Fruit fly (Drosophila melanogaster) whole organism, embryonic: ENCODE measurements around the gene CG6511.

Experiments
- ATbp ChIP-seq: fragments of 200-800 bp; sonication (Bioruptor generic); optimal IDR thresholded peaks from 2 replicates; lab custom pipeline; 2017; ENCODE audit warnings: missing biosample characterization, mild to moderate bottlenecking, missing genetic modification characterization, missing genetic modification reagents
- Asciz ChIP-seq: fragments of 200-800 bp; sonication (Bioruptor generic); optimal IDR thresholded peaks from 2 replicates; lab custom pipeline; 2017; ENCODE audit warnings: missing biosample characterization, mild to moderate bottlenecking, missing genetic modification characterization, missing genetic modification reagents
- Atf3 ChIP-seq: fragments of 200-800 bp; sonication (Bioruptor generic); optimal IDR thresholded peaks from 3 replicates; lab custom pipeline; 2016; ENCODE audit warnings: missing biosample characterization, missing genetic modification characterization
- Atf6 ChIP-seq: fragments of 200-800 bp; sonication (Bioruptor generic); IDR thresholded peaks from 2 replicates; pipeline ENCODE4 v1.3.6; 2022; ENCODE audit warnings: missing biosample characterization, missing genetic modification characterization
- Bgb ChIP-seq: fragments of 200-800 bp; sonication (Bioruptor generic); IDR thresholded peaks from 2 replicates; pipeline ENCODE4 v1.3.6; 2022; ENCODE audit warnings: missing biosample characterization, missing genetic modification characterization; ENCODE audit not compliant: partially characterized antibody
- CG10654 ChIP-seq: fragments of 200-800 bp; sonication (Bioruptor generic); optimal IDR thresholded peaks from 2 replicates; lab custom pipeline; 2016; ENCODE audit warnings: missing biosample characterization, missing genetic modification characterization
- CG11093 ChIP-seq: fragments of 200-800 bp; sonication (Bioruptor generic); IDR thresholded peaks from 3 replicates; pipeline ENCODE4 v1.3.6; 2022; ENCODE audit warnings: missing biosample characterization, missing genetic modification characterization
- CG12104 ChIP-seq: fragments of 200-800 bp; sonication (Bioruptor generic); optimal IDR thresholded peaks from 3 replicates; lab custom pipeline; 2016; ENCODE audit warnings: missing biosample characterization, missing genetic modification characterization
- CG12659 ChIP-seq: fragments of 200-800 bp; sonication (Bioruptor generic); optimal IDR thresholded peaks from 3 replicates; lab custom pipeline; 2017; ENCODE audit warnings: mild to moderate bottlenecking, missing biosample characterization, missing genetic modification reagents, missing genetic modification characterization
- CG15696 ChIP-seq: fragments of 200-800 bp; sonication (Bioruptor generic); optimal IDR thresholded peaks from 2 replicates; lab custom pipeline; 2019; ENCODE audit warnings: missing biosample characterization, mild to moderate bottlenecking, missing genetic modification characterization, moderate library complexity
- CG18619 ChIP-seq: fragments of 200-800 bp; sonication (Bioruptor generic); optimal IDR thresholded peaks from 3 replicates; lab custom pipeline; 2017; ENCODE audit warnings: missing biosample characterization, mild to moderate bottlenecking, missing genetic modification characterization
- CG3065 ChIP-seq: fragments of 200-800 bp; sonication (Bioruptor generic); optimal IDR thresholded peaks from 2 replicates; lab custom pipeline; 2016; ENCODE audit warnings: missing biosample characterization, missing genetic modification characterization
- CG32532 ChIP-seq: fragments of 200-800 bp; sonication (Bioruptor generic); IDR thresholded peaks from 2 replicates; pipeline ENCODE4 v1.3.6; 2022; ENCODE audit warnings: missing biosample characterization, missing genetic modification characterization
- CG32767 ChIP-seq: fragments of 200-800 bp; sonication (Bioruptor generic); IDR thresholded peaks from 2 replicates; pipeline ENCODE4 v1.3.6; 2022; ENCODE audit warnings: missing biosample characterization, missing genetic modification characterization
- CG3838 ChIP-seq: fragments of 200-800 bp; sonication (Bioruptor generic); optimal IDR thresholded peaks from 3 replicates; lab custom pipeline; 2016; ENCODE audit warnings: missing biosample characterization, missing genetic modification characterization
- CG4854 ChIP-seq: fragments of 200-800 bp; sonication (Bioruptor generic); optimal IDR thresholded peaks from 2 replicates; lab custom pipeline; 2016; ENCODE audit warnings: missing biosample characterization, missing genetic modification characterization, inconsistent platforms
- CG9437 ChIP-seq: fragments of 200-800 bp; sonication (Bioruptor generic); optimal IDR thresholded peaks from 2 replicates; lab custom pipeline; 2018; ENCODE audit warnings: missing biosample characterization, mild to moderate bottlenecking, missing genetic modification characterization
- CTCF ChIP-seq: fragments of 200-800 bp; sonication (Bioruptor generic); optimal IDR thresholded peaks from 2 replicates; lab custom pipeline; 2017; ENCODE audit warnings: missing biosample characterization, mild to moderate bottlenecking, missing genetic modification characterization, moderate library complexity
- ERR ChIP-seq: fragments of 200-800 bp; sonication (Bioruptor generic); optimal IDR thresholded peaks from 2 replicates; lab custom pipeline; 2016; ENCODE audit warnings: missing biosample characterization, missing genetic modification characterization
- Eip74EF ChIP-seq, 2 experiments: fragments of 200-800 bp in 1 of 2; fragments of >200 bp in 1 of 2; sonication (Bioruptor generic) in 1 of 2; optimal IDR thresholded peaks; 2 replicates each; lab custom pipeline; 2017 to 2019; ENCODE audit warnings: missing biosample characterization in 2 of 2, missing genetic modification characterization in 2 of 2, mild to moderate bottlenecking in 1 of 2, moderate library complexity in 1 of 2
- Gug ChIP-seq: fragments of 200-800 bp; sonication (Bioruptor generic); IDR thresholded peaks from 4 replicates; pipeline ENCODE4 v1.3.6; 2022; ENCODE audit warnings: missing biosample characterization, missing genetic modification characterization
- HLH3B ChIP-seq: fragments of 200-800 bp; sonication (Bioruptor generic); IDR thresholded peaks from 2 replicates; pipeline ENCODE4 v1.3.6; 2022; ENCODE audit warnings: missing biosample characterization, missing genetic modification characterization
- Hey ChIP-seq: fragments of 200-800 bp; sonication (Bioruptor generic); optimal IDR thresholded peaks from 3 replicates; lab custom pipeline; 2018; ENCODE audit warnings: missing biosample characterization, mild to moderate bottlenecking, missing genetic modification characterization
- MESR4 ChIP-seq: fragments of 200-800 bp; sonication (Bioruptor generic); optimal IDR thresholded peaks from 2 replicates; lab custom pipeline; 2018; ENCODE audit warnings: missing biosample characterization, mild to moderate bottlenecking, missing genetic modification characterization, moderate library complexity
- Oli ChIP-seq: fragments of 200-800 bp; sonication (Bioruptor generic); optimal IDR thresholded peaks from 2 replicates; lab custom pipeline; 2018; ENCODE audit warnings: missing biosample characterization, mild to moderate bottlenecking, missing genetic modification characterization, moderate library complexity
- Rfx ChIP-seq: fragments of 200-800 bp; sonication (Bioruptor generic); IDR thresholded peaks from 2 replicates; pipeline ENCODE4 v1.3.6; 2022; ENCODE audit warnings: missing biosample characterization, missing genetic modification characterization
- Rx ChIP-seq: fragments of 200-800 bp; sonication (Bioruptor generic); IDR thresholded peaks from 2 replicates; pipeline ENCODE4 v1.3.6; 2022; ENCODE audit warnings: missing biosample characterization, missing genetic modification characterization
- Sry-β ChIP-seq: fragments of 200-800 bp; sonication (Bioruptor generic); optimal IDR thresholded peaks from 2 replicates; lab custom pipeline; 2018; ENCODE audit warnings: missing biosample characterization, mild to moderate bottlenecking, missing genetic modification characterization, moderate library complexity
- ara ChIP-seq: fragments of 200-800 bp; sonication (Bioruptor generic); IDR thresholded peaks from 2 replicates; pipeline ENCODE4 v1.3.6; 2022; ENCODE audit warnings: missing biosample characterization, missing genetic modification characterization
- ase ChIP-seq: fragments of 200-800 bp; sonication (Bioruptor generic); IDR thresholded peaks from 3 replicates; pipeline ENCODE4 v1.3.6; 2022; ENCODE audit warnings: missing biosample characterization, missing genetic modification characterization
- ash1 ChIP-seq: fragments of 200-800 bp; sonication (Bioruptor generic); optimal IDR thresholded peaks from 2 replicates; lab custom pipeline; 2018; ENCODE audit warnings: missing biosample characterization, mild to moderate bottlenecking, missing genetic modification characterization
- br ChIP-seq: fragments of >200 bp; optimal IDR thresholded peaks from 2 replicates; lab custom pipeline; 2017
- croc ChIP-seq: fragments of 200-800 bp; sonication (Bioruptor generic); conservative IDR thresholded peaks from 3 replicates; pipeline ENCODE4 v1.3.6; 2022; ENCODE audit warnings: missing biosample characterization, missing genetic modification characterization
- crp ChIP-seq, 2 experiments: fragments of 200-800 bp; sonication (Bioruptor generic); optimal IDR thresholded peaks; 2 replicates in 1 of 2; 3 replicates in 1 of 2; lab custom pipeline; 2017; ENCODE audit warnings: missing biosample characterization in 2 of 2, missing genetic modification characterization in 2 of 2, mild to moderate bottlenecking in 1 of 2, moderate library complexity in 1 of 2
- fd102C ChIP-seq: fragments of 200-800 bp; sonication (Bioruptor generic); optimal IDR thresholded peaks from 2 replicates; lab custom pipeline; 2018; ENCODE audit warnings: missing biosample characterization, mild to moderate bottlenecking, missing genetic modification characterization, moderate library complexity
- fru ChIP-seq: fragments of >200 bp; optimal IDR thresholded peaks from 2 replicates; lab custom pipeline; 2017
- gro ChIP-seq: fragments of 200-800 bp; sonication (Bioruptor generic); optimal IDR thresholded peaks from 2 replicates; lab custom pipeline; 2016; ENCODE audit warnings: missing biosample characterization, missing genetic modification characterization
- gsb-n ChIP-seq: fragments of 200-800 bp; sonication (Bioruptor generic); optimal IDR thresholded peaks from 3 replicates; lab custom pipeline; 2018; ENCODE audit warnings: missing biosample characterization, mild to moderate bottlenecking, missing genetic modification characterization
- hth ChIP-seq: fragments of >200 bp; optimal IDR thresholded peaks from 2 replicates; lab custom pipeline; 2017; ENCODE audit warnings: inconsistent platforms
- lmd ChIP-seq: fragments of 200-800 bp; sonication (Bioruptor generic); IDR thresholded peaks from 2 replicates; pipeline ENCODE4 v1.3.6; 2022; ENCODE audit warnings: missing biosample characterization, missing genetic modification characterization
- mam ChIP-seq: fragments of 200-800 bp; sonication (Bioruptor generic); optimal IDR thresholded peaks from 3 replicates; lab custom pipeline; 2016; ENCODE audit warnings: missing biosample characterization, missing genetic modification characterization
- prd ChIP-seq, 3 experiments: fragments of >200 bp in 2 of 3; fragments of 200-800 bp in 1 of 3; sonication (Bioruptor generic) in 1 of 3; optimal IDR thresholded peaks in 2 of 3; IDR thresholded peaks in 1 of 3; 2 replicates in 2 of 3; 3 replicates in 1 of 3; pipeline versions ENCODE4 v1.3.6 to Lab custom; 2017 to 2022; ENCODE audit warnings: missing biosample characterization in 1 of 3, missing genetic modification characterization in 1 of 3
- pros ChIP-seq: fragments of 200-800 bp; sonication (Bioruptor generic); optimal IDR thresholded peaks from 3 replicates; lab custom pipeline; 2019; ENCODE audit warnings: missing biosample characterization, mild to moderate bottlenecking, missing genetic modification characterization, moderate library complexity
- psq ChIP-seq: fragments of 200-800 bp; sonication (Bioruptor generic); optimal IDR thresholded peaks from 2 replicates; lab custom pipeline; 2017; ENCODE audit warnings: missing biosample characterization, missing genetic modification characterization
- sisA ChIP-seq: fragments of 200-800 bp; sonication (Bioruptor generic); IDR thresholded peaks from 2 replicates; pipeline ENCODE4 v1.3.6; 2022; ENCODE audit warnings: missing biosample characterization, missing genetic modification characterization
- slp2 ChIP-seq: fragments of 200-800 bp; sonication (Bioruptor generic); optimal IDR thresholded peaks from 2 replicates; lab custom pipeline; 2016; ENCODE audit warnings: missing biosample characterization, missing genetic modification characterization
- tin ChIP-seq: fragments of 200-800 bp; sonication (Bioruptor generic); optimal IDR thresholded peaks from 3 replicates; lab custom pipeline; 2016; ENCODE audit warnings: missing biosample characterization, missing genetic modification characterization
- unc-4 ChIP-seq: fragments of 200-800 bp; sonication (Bioruptor generic); IDR thresholded peaks from 2 replicates; pipeline ENCODE4 v1.3.6; 2022; ENCODE audit warnings: missing biosample characterization, missing genetic modification characterization; ENCODE audit not compliant: partially characterized antibody
- vfl ChIP-seq: fragments of 200-800 bp; sonication (Bioruptor generic); optimal IDR thresholded peaks from 2 replicates; lab custom pipeline; 2016; ENCODE audit warnings: missing biosample characterization, missing genetic modification characterization
- wdn ChIP-seq: fragments of 200-800 bp; sonication (Bioruptor generic); IDR thresholded peaks from 2 replicates; pipeline ENCODE4 v1.3.6; 2022; ENCODE audit warnings: missing biosample characterization, missing genetic modification characterization

CG6511 gene

dm6 chr3L:8672199-8673059 lies 48.7 kb upstream of the CG6511 start (continued):
- TF ChIP-seq Bgb: peak; percentile 22; the same call in 1 of the 2 replicates
- TF ChIP-seq fd102C (GFP tag; lab: Kevin White, UChicago): no peak
- TF ChIP-seq gsb-n (tag; lab: Kevin White, UChicago): no peak
- TF ChIP-seq unc-4 (GFP tag; lab: Robert Waterston, UW): no peak
- no peak for TF ChIP-seq crp (GFP tag; optimal IDR thresholded peaks at IDR 0.05; lab: Kevin White, UChicago)
- TF ChIP-seq ara (GFP tag; lab: Robert Waterston, UW): no peak
- no peak for TF ChIP-seq ATbp (GFP tag; lab: Kevin White, UChicago)
- no peak for TF ChIP-seq ash1 (GFP tag; lab: Kevin White, UChicago)
- no peak for TF ChIP-seq Eip74EF (GFP tag; optimal IDR thresholded peaks at IDR 0.05; lab: Kevin White, UChicago)
- TF ChIP-seq lmd (GFP tag; lab: Robert Waterston, UW): peak; percentile 20; the same call in 1 of the 2 replicates
- no peak for TF ChIP-seq prd (optimal IDR thresholded peaks at IDR 0.05; lab: Kevin White, UChicago)
- peak; percentile 46; the same call in 1 of the 3 replicates for TF ChIP-seq prd (GFP tag; IDR thresholded peaks at IDR 0.05; lab: Robert Waterston, UW)
- TF ChIP-seq sisA (GFP tag; lab: Robert Waterston, UW): no peak
- peak; percentile 54 for TF ChIP-seq Oli (tag; lab: Kevin White, UChicago)
- TF ChIP-seq mam (GFP tag; lab: Kevin White, UChicago): no peak
- peak; percentile 77 for TF ChIP-seq Atf6
- TF ChIP-seq CG4854 (GFP tag; lab: Kevin White, UChicago): peak; percentile 36
- peak; percentile 42; the same call in 1 of the 2 replicates for TF ChIP-seq wdn (GFP tag; lab: Robert Waterston, UW)
- TF ChIP-seq HLH3B (GFP tag; lab: Robert Waterston, UW): peak; percentile 23; the same call in 1 of the 2 replicates
- TF ChIP-seq fru (lab: Kevin White, UChicago): no peak
- TF ChIP-seq CG18619 (GFP tag; lab: Kevin White, UChicago): peak; percentile 45
- no peak for TF ChIP-seq psq (GFP tag; lab: Kevin White, UChicago)
- no peak for TF ChIP-seq Rx (GFP tag; lab: Robert Waterston, UW)
- peak; percentile 64 for TF ChIP-seq Rfx (GFP tag; lab: Robert Waterston, UW)
- no peak for TF ChIP-seq CG12104 (GFP tag; lab: Kevin White, UChicago)
- TF ChIP-seq gro (GFP tag; lab: Kevin White, UChicago): peak; percentile 42
- peak; percentile 77 for TF ChIP-seq CG32532 (GFP tag; lab: Robert Waterston, UW)
- no peak for TF ChIP-seq ase (GFP tag; lab: Robert Waterston, UW)
- TF ChIP-seq Gug: no peak
- no peak for TF ChIP-seq Hey (tag; lab: Kevin White, UChicago)
- TF ChIP-seq vfl (GFP tag; lab: Kevin White, UChicago): peak; percentile 20
- TF ChIP-seq CG12659 (GFP tag; lab: Kevin White, UChicago): peak; percentile 23
- no peak for TF ChIP-seq tin
- TF ChIP-seq Sry-β: no peak
- no peak for TF ChIP-seq Asciz (GFP tag; lab: Kevin White, UChicago)
- no peak for TF ChIP-seq ERR (GFP tag; lab: Kevin White, UChicago)
- TF ChIP-seq CG32767 (GFP tag; lab: Robert Waterston, UW): no peak
- TF ChIP-seq slp2 (GFP tag; lab: Kevin White, UChicago): no peak
- no peak for TF ChIP-seq hth (lab: Kevin White, UChicago)
- TF ChIP-seq pros (GFP tag; lab: Kevin White, UChicago): no peak
- TF ChIP-seq croc (GFP tag; lab: Robert Waterston, UW): no peak
- 0 out of 3 replicates have a peak, but pooled peaks have one; percentile 32 for TF ChIP-seq CG11093
- TF ChIP-seq CG15696: no peak
- no peak for TF ChIP-seq br (lab: Kevin White, UChicago)
- TF ChIP-seq CG9437 (GFP tag; lab: Kevin White, UChicago): no peak
- no peak for TF ChIP-seq MESR4 (GFP tag; lab: Kevin White, UChicago)
- TF ChIP-seq CG3838: no peak
- no peak for TF ChIP-seq CTCF (GFP tag; lab: Kevin White, UChicago)
- no peak for TF ChIP-seq CG10654
- no peak for TF ChIP-seq Atf3 (GFP tag; lab: Kevin White, UChicago)
- no peak for TF ChIP-seq CG3065
